Worm (Caenorhabditis elegans) whole organism, late embryonic: ENCODE measurements around the gene sut-1.

Source experiments
- K09A11.1 ChIP-seq: sonication (generic microtip); optimal IDR thresholded peaks from 2 replicates; lab custom pipeline; 2017; ENCODE audit warnings: antibody characterized with exemption, mild to moderate bottlenecking, missing genetic modification characterization, missing compliant biosample characterization; ENCODE audit not compliant: insufficient read depth
- T23F11.4 ChIP-seq: fragments of 200-800 bp; sonication (Bioruptor generic); optimal IDR thresholded peaks from 2 replicates; lab custom pipeline; 2018; ENCODE audit warnings: mild to moderate bottlenecking, missing genetic modification characterization, missing compliant biosample characterization
- ama-1 ChIP-seq: fragments of 150-350 bp; optimal IDR thresholded peaks from 2 replicates; lab custom pipeline; 2014
- ceh-24 ChIP-seq: sonication (generic microtip); optimal IDR thresholded peaks from 2 replicates; lab custom pipeline; 2016; ENCODE audit warnings: mild to moderate bottlenecking, missing genetic modification characterization, missing compliant biosample characterization
- ceh-48 ChIP-seq: sonication (generic microtip); optimal IDR thresholded peaks from 2 replicates; lab custom pipeline; 2016; ENCODE audit warnings: missing genetic modification characterization, inconsistent platforms, missing compliant biosample characterization
- hlh-6 ChIP-seq: sonication (generic microtip); optimal IDR thresholded peaks from 2 replicates; lab custom pipeline; 2016; ENCODE audit warnings: missing genotype, missing genetic modification characterization, missing compliant biosample characterization
- nfya-1 ChIP-seq: sonication (generic microtip); optimal IDR thresholded peaks from 2 replicates; lab custom pipeline; 2017; ENCODE audit warnings: missing genetic modification characterization, mild to moderate bottlenecking, missing compliant biosample characterization, antibody characterized with exemption, moderate library complexity
- pqm-1 ChIP-seq: sonication (generic microtip); optimal IDR thresholded peaks from 2 replicates; lab custom pipeline; 2016; ENCODE audit warnings: missing genetic modification characterization, missing compliant biosample characterization
- tbx-2 ChIP-seq: sonication (generic microtip); optimal IDR thresholded peaks from 2 replicates; lab custom pipeline; 2016; ENCODE audit warnings: missing genetic modification characterization, missing compliant biosample characterization
- tbx-7 ChIP-seq: sonication (generic microtip); optimal IDR thresholded peaks from 2 replicates; lab custom pipeline; 2016; ENCODE audit warnings: missing genotype, missing genetic modification characterization, missing compliant biosample characterization
- unc-3 ChIP-seq, 2 experiments: fragments of 200-800 bp in 1 of 2; sonication (Bioruptor generic) in 1 of 2; sonication (generic microtip) in 1 of 2; conservative IDR thresholded peaks in 1 of 2; optimal IDR thresholded peaks in 1 of 2; 2 replicates each; pipeline versions ENCODE4 v1.3.6 to Lab custom; 2016 to 2022; ENCODE audit warnings: missing compliant biosample characterization in 2 of 2, missing genetic modification characterization in 2 of 2, missing genetic modification reagents in 1 of 2

DNA sequence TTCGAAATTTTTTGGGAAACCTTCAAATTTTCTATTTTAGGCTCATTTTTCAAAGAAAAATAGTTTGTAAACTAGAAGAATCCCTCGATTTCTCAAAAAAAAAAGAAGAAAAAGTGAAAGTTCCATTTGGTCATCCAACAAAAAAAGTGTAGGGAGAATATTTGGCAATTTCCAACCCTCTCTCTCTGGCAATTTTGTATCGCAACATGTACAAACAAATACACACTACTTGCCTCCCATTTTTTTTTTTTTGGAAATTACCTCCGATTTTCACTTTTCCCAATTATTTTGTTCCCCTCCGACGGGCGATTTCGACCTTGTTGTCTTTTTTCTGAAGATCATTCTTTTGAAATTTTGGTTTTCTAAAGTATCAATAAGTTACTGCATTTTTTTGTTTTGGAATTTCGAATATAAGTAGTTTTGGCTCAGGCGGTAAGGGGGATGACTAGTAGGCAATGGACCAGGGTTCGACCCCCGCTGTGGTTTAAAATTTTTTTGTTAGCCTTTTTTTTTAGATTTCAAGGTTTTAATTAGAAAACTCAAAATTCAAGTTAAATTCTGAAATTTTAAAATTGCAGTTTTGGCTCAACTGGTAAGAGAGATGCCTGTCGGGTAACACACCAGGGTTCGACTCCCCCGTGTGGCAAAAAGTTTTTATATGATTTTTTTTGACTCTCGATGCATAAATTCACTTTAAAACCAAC is 34.4 kb downstream of the sut-1 start:
- TF ChIP-seq unc-3 (GFP tag; conservative IDR thresholded peaks at IDR 0.05; lab: Robert Waterston, UW) (no peak), unc-3 (tag; optimal IDR thresholded peaks at IDR 0.05; lab: Kevin White, UChicago) (no peak), tbx-2 (tag; lab: Kevin White, UChicago) (no peak), ceh-48 (tag; lab: Kevin White, UChicago) (no peak), T23F11.4 (GFP tag; lab: Kevin White, UChicago) (no peak), ama-1 (lab: Kevin White, UChicago) (no peak), pqm-1 (tag; lab: Kevin White, UChicago) (no peak), K09A11.1 (tag; lab: Kevin White, UChicago) (no peak), tbx-7 (tag; lab: Kevin White, UChicago) (no peak), nfya-1 (no peak), ceh-24 (tag; lab: Kevin White, UChicago) (no peak), hlh-6 (tag; lab: Kevin White, UChicago) (no peak)
